Fruit fly (Drosophila melanogaster): Measurements from ENCODE around the gene Obp83g.

The Obp83g gene

dm6 chr3R:6097042-6097441 is 15.1 kb downstream of the Obp83g start:
- no peak for TF ChIP-seq noc (tag; optimal IDR thresholded peaks at IDR 0.05)

DNA sequence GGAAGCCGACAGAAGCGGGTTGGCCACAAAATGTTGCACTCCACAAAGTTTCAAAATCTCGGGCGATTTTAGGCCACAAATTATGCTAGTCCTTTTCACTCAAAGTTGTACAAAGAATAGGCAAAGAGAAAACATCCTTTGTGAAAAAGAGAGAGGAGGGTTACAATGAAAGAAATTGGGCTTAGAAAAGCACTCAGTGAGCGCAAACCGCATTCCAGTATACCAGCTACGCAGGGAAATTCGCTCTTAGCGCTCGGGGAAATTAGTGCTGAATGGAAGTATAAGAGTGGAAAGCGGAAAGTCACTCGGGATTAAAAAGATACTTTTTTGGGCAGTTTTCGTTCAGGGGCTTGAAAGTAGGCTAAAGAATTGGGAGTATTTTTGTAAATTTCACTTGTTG is 30.0 kb downstream of the Obp83g start:
- no peak for TF ChIP-seq noc (tag; optimal IDR thresholded peaks at IDR 0.05)

- no peak for TF ChIP-seq noc (tag; optimal IDR thresholded peaks at IDR 0.05)
Measured at dm6 chr3R:6078183-6078582, 33.9 kb downstream of the Obp83g start, which contains the start of gene Or83c. Gene Or83c (minus strand): TSS chr3R:6078283.

All from whole organism, larva.